Fruit fly (Drosophila melanogaster) whole organism, wandering third instar larva: Measurements from ENCODE around the gene CG8661.

Experiments
- CG32264 ChIP-seq: fragments of 200-800 bp; sonication (Bioruptor generic); optimal IDR thresholded peaks from 2 replicates; lab custom pipeline; 2016; ENCODE audit warnings: missing biosample characterization, missing genetic modification characterization
- CG9705 ChIP-seq: fragments of 200-800 bp; sonication (Bioruptor generic); optimal IDR thresholded peaks from 2 replicates; lab custom pipeline; 2018; ENCODE audit warnings: missing biosample characterization, mild to moderate bottlenecking, missing genetic modification characterization
- CrebA ChIP-seq: fragments of 200-800 bp; sonication (Bioruptor generic); optimal IDR thresholded peaks from 2 replicates; lab custom pipeline; 2016; ENCODE audit warnings: missing biosample characterization, mild to moderate bottlenecking, missing genetic modification characterization, borderline replicate concordance
- GATAd ChIP-seq: sonication (Bioruptor generic); optimal IDR thresholded peaks from 2 replicates; lab custom pipeline; 2016; ENCODE audit warnings: missing biosample characterization, missing genetic modification characterization
- HLH106 ChIP-seq: fragments of 200-800 bp; optimal IDR thresholded peaks from 3 replicates; lab custom pipeline; 2019; ENCODE audit warnings: missing biosample characterization, mild to moderate bottlenecking, missing genetic modification characterization, moderate library complexity
- Hr78 ChIP-seq: fragments of >200 bp; optimal IDR thresholded peaks from 2 replicates; lab custom pipeline; 2017; ENCODE audit warnings: missing biosample characterization, missing genetic modification characterization
- Hr83 ChIP-seq: fragments of 200-300 bp; sonication (Bioruptor generic); optimal IDR thresholded peaks from 2 replicates; lab custom pipeline; 2016; ENCODE audit warnings: missing biosample characterization, mild to moderate bottlenecking, missing genetic modification characterization, moderate library complexity; ENCODE audit not compliant: poor library complexity, severe bottlenecking
- Jra ChIP-seq: sonication (Bioruptor generic); optimal IDR thresholded peaks from 2 replicates; lab custom pipeline; 2016; ENCODE audit warnings: missing biosample characterization, missing genetic modification characterization
- Mio ChIP-seq: sonication (Bioruptor generic); optimal IDR thresholded peaks from 2 replicates; lab custom pipeline; 2016; ENCODE audit warnings: missing biosample characterization, missing genetic modification characterization
- Myc ChIP-seq: fragments of >200 bp; optimal IDR thresholded peaks from 2 replicates; lab custom pipeline; 2017
- N ChIP-seq: fragments of >200 bp; optimal IDR thresholded peaks from 2 replicates; lab custom pipeline; 2018; ENCODE audit warnings: missing biosample characterization, missing external identifiers, missing genetic modification characterization
- OdsH ChIP-seq: fragments of 200-800 bp; sonication (Bioruptor generic); optimal IDR thresholded peaks from 2 replicates; lab custom pipeline; 2016; ENCODE audit warnings: missing biosample characterization, mild to moderate bottlenecking, missing genetic modification characterization
- Rel ChIP-seq, 2 experiments: fragments of 200-800 bp; sonication (Bioruptor generic) in 1 of 2; optimal IDR thresholded peaks; 2 replicates in 1 of 2; 3 replicates in 1 of 2; lab custom pipeline; 2016 to 2019; ENCODE audit warnings: mild to moderate bottlenecking in 2 of 2, missing biosample characterization in 2 of 2, missing genetic modification characterization in 2 of 2, moderate library complexity in 1 of 2
- Vsx2 ChIP-seq: fragments of 200-300, 225-300 bp; sonication (Bioruptor generic); optimal IDR thresholded peaks from 2 replicates; lab custom pipeline; 2018; ENCODE audit warnings: missing biosample characterization, missing genetic modification characterization; ENCODE audit not compliant: partially characterized antibody
- br ChIP-seq: fragments of 200-800 bp; sonication (Bioruptor generic); optimal IDR thresholded peaks from 2 replicates; lab custom pipeline; 2016; ENCODE audit warnings: missing biosample characterization, missing genetic modification characterization
- brk ChIP-seq: fragments of 200-800 bp; sonication (Bioruptor generic); optimal IDR thresholded peaks from 2 replicates; lab custom pipeline; 2016; ENCODE audit warnings: missing biosample characterization, mild to moderate bottlenecking, missing genetic modification characterization
- dl ChIP-seq, 2 experiments: fragments of 175-275, 200-275 bp in 1 of 2; fragments of 200-275 bp in 1 of 2; sonication (Bioruptor generic); optimal IDR thresholded peaks; lab custom pipeline; 2018; ENCODE audit warnings: mild to moderate bottlenecking in 2 of 2, missing biosample characterization in 2 of 2, missing genetic modification characterization in 2 of 2, moderate library complexity in 2 of 2; ENCODE audit not compliant: partially characterized antibody in 2 of 2, insufficient read depth in 1 of 2
- dmrt93B ChIP-seq: fragments of 200-800 bp; sonication (Bioruptor generic); optimal IDR thresholded peaks from 2 replicates; lab custom pipeline; 2018; ENCODE audit warnings: missing biosample characterization, mild to moderate bottlenecking, missing genetic modification characterization
- dsf ChIP-seq: sonication (Bioruptor generic); optimal IDR thresholded peaks from 2 replicates; lab custom pipeline; 2016; ENCODE audit warnings: missing biosample characterization, missing genetic modification characterization, borderline replicate concordance
- ey ChIP-seq: fragments of 200-800 bp; sonication (Bioruptor generic); optimal IDR thresholded peaks from 2 replicates; lab custom pipeline; 2016; ENCODE audit warnings: missing biosample characterization, missing genetic modification characterization
- foxo ChIP-seq, 2 experiments: fragments of 200-800 bp; sonication (Bioruptor generic); optimal IDR thresholded peaks; 2 replicates in 1 of 2; 3 replicates in 1 of 2; lab custom pipeline; 2016 to 2017; ENCODE audit warnings: missing biosample characterization in 2 of 2, missing genetic modification characterization in 2 of 2
- fru ChIP-seq: fragments of 200-800 bp; sonication (Bioruptor generic); optimal IDR thresholded peaks from 3 replicates; lab custom pipeline; 2016; ENCODE audit warnings: missing biosample characterization, mild to moderate bottlenecking, missing genetic modification characterization
- h ChIP-seq: fragments of 200-800 bp; sonication (Bioruptor generic); optimal IDR thresholded peaks from 3 replicates; lab custom pipeline; 2016; ENCODE audit warnings: missing biosample characterization, mild to moderate bottlenecking, missing genetic modification characterization
- jim ChIP-seq: fragments of 175-275, 200-325 bp; sonication (Bioruptor generic); optimal IDR thresholded peaks from 2 replicates; lab custom pipeline; 2016; ENCODE audit warnings: missing biosample characterization, mild to moderate bottlenecking, missing genetic modification characterization
- psq ChIP-seq: fragments of 200-800 bp; sonication (Bioruptor generic); optimal IDR thresholded peaks from 3 replicates; lab custom pipeline; 2017; ENCODE audit warnings: missing biosample characterization, mild to moderate bottlenecking, missing genetic modification characterization, moderate library complexity
- rgr ChIP-seq: fragments of 200-800 bp; sonication (Bioruptor generic); optimal IDR thresholded peaks from 3 replicates; lab custom pipeline; 2016; ENCODE audit warnings: missing biosample characterization, mild to moderate bottlenecking, missing genetic modification characterization
- sv ChIP-seq: fragments of 200-800 bp; sonication (Bioruptor generic); optimal IDR thresholded peaks from 3 replicates; lab custom pipeline; 2016; ENCODE audit warnings: missing biosample characterization, missing genetic modification characterization
- tai ChIP-seq: sonication (Bioruptor generic); optimal IDR thresholded peaks from 2 replicates; lab custom pipeline; 2016; ENCODE audit warnings: missing biosample characterization, missing genetic modification characterization
- usp ChIP-seq: fragments of >200 bp; optimal IDR thresholded peaks from 2 replicates; lab custom pipeline; 2017; ENCODE audit warnings: missing biosample characterization, missing genetic modification characterization

The CG8661 gene

DNA sequence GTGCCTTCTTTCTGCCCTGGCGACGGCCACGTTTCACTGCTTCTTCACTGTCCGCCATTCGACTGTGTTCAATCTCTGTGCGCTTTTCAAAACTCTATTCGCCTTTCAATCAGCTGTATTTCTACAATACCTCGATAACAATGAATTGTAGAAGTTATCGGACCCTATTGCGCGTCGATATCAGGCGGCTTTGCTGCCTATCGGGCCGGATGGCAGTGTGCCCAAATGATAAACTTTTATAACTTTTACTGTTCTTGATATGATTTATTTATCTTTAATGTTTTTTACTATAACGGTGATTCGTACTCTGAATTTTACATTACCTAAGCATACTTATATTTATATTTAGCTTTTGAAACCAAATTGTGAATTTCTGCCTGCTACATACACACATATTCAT is 39.4 kb downstream of the CG8661 start, which contains the start of gene CG8915:
CG8915 (minus strand) TSS at position 148 of the 400 bp plus-strand sequence.
- TF ChIP-seq rgr (GFP tag; lab: Kevin White, UChicago): peak; percentile 32
- no peak for TF ChIP-seq CG9705 (GFP tag; lab: Kevin White, UChicago)

dm6 chrX:17237421-17237820 is 46.9 kb downstream of the CG8661 start:
- TF ChIP-seq Hr83 (GFP tag; lab: Kevin White, UChicago): no peak
- TF ChIP-seq OdsH: peak; percentile 54
- peak; percentile 21 for TF ChIP-seq ey
- no peak for TF ChIP-seq Myc (lab: Kevin White, UChicago)
- TF ChIP-seq jim (GFP tag; lab: Kevin White, UChicago): no peak
- no peak for TF ChIP-seq Jra (GFP tag; lab: Kevin White, UChicago)
- TF ChIP-seq Mio: no peak
- no peak for TF ChIP-seq brk
- no peak for TF ChIP-seq GATAd
- peak in 1 of 2 experiments; percentile 18 for TF ChIP-seq foxo (GFP tag; optimal IDR thresholded peaks at IDR 0.05; lab: Kevin White, UChicago)
- no peak for TF ChIP-seq CG32264 (GFP tag; lab: Kevin White, UChicago)
- peak; percentile 2 for TF ChIP-seq dmrt93B (GFP tag; lab: Kevin White, UChicago)
- peak; percentile 32 for TF ChIP-seq fru (GFP tag; lab: Kevin White, UChicago)
- TF ChIP-seq h (GFP tag; lab: Kevin White, UChicago): peak; percentile 49
- TF ChIP-seq sv (GFP tag; lab: Kevin White, UChicago): no peak
- TF ChIP-seq psq (GFP tag; lab: Kevin White, UChicago): peak; percentile 42
- no peak for TF ChIP-seq dsf
- TF ChIP-seq HLH106 (tag; lab: Kevin White, UChicago): peak; percentile 27
- no peak for TF ChIP-seq dl (GFP tag; optimal IDR thresholded peaks at IDR 0.05; lab: Kevin White, UChicago; ENCODE audit: insufficient read depth in 1 of 2, partially characterized antibody in 2 of 2)
- TF ChIP-seq rgr (GFP tag; lab: Kevin White, UChicago): peak; percentile 52

DNA sequence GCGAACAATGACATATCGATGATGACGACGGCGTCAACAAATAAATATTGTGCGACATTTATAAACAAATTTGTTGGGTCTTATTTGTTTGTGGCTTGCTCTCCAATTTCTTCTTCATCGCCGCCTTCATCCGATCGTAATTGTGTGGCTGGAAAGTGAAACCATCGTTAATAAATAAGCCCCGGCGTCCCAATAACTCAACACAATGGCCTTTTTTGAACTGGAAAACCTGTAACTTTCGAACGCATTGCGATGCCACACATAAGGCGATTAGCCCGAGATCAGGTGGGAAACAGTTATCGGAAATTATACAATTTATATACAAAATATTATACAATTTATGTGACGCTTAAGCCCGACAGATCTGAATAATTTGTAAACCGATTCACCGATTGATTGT is 47.8 kb downstream of the CG8661 start:
- TF ChIP-seq Rel (GFP tag; optimal IDR thresholded peaks at IDR 0.05; lab: Kevin White, UChicago) (no peak), Rel (tag; optimal IDR thresholded peaks at IDR 0.05; lab: Kevin White, UChicago) (no peak), Hr83 (GFP tag; lab: Kevin White, UChicago) (no peak), ey (no peak), Hr78 (GFP tag; lab: Kevin White, UChicago) (no peak), OdsH (no peak), dl (GFP tag; optimal IDR thresholded peaks at IDR 0.05; lab: Kevin White, UChicago; ENCODE audit: insufficient read depth in 1 of 2, partially characterized antibody in 2 of 2) (no peak), CG9705 (GFP tag; lab: Kevin White, UChicago) (no peak), HLH106 (tag; lab: Kevin White, UChicago) (no peak), usp (GFP tag; lab: Kevin White, UChicago) (no peak), tai (no peak), fru (GFP tag; lab: Kevin White, UChicago) (no peak), CrebA (GFP tag; lab: Kevin White, UChicago) (no peak), br (no peak), h (GFP tag; lab: Kevin White, UChicago) (no peak), GATAd (no peak), N (GFP tag; lab: Kevin White, UChicago) (no peak), sv (GFP tag; lab: Kevin White, UChicago) (no peak), Vsx2 (GFP tag; lab: Kevin White, UChicago) (no peak)
